4 worm cellular contexts compared by ENCODE assay signal in the genomic region with DNA sequence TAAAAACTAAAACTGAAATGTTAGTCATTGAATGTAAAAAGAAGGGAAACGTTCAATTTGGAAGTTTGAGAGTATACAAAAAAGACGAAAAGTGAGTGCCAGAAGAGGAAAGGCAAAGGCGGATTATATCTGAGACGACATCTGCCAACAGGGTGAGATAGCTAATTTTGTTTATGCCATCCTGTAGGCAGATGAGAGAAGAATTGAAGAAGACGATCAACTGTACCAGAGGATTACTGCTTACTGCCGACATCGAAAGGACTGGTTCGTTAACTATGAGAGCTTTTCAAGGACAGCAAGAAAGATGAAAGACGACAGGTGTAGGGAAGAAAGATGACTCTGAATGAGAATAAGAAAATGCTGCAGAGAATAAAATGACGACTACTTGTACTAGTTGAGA.
TF ChIP-seq lines count a peak whose summit lies in the region.

No protein-coding gene starts in this region.

TF ChIP-seq in whole organism, L1 larva, 84 proteins besides CTCF, POLR2A, EP300 and RAD21:
- peak; percentile 22 for TF ChIP-seq snu-23 (GFP tag; optimal IDR thresholded peaks at IDR 0.05; lab: Kevin White, UChicago)
- no peak for TF ChIP-seq ets-5 (GFP tag; IDR thresholded peaks at IDR 0.05; lab: Robert Waterston, UW)
- no peak for TF ChIP-seq nhr-90 (tag; optimal IDR thresholded peaks at IDR 0.05; lab: Kevin White, UChicago; ENCODE audit: poor library complexity)
- peak; percentile 84 for TF ChIP-seq nhr-85 (tag; lab: Kevin White, UChicago)
- TF ChIP-seq blmp-1 (tag; optimal IDR thresholded peaks at IDR 0.05; lab: Kevin White, UChicago): peak; percentile 29
- TF ChIP-seq lin-15B (tag; optimal IDR thresholded peaks at IDR 0.05; lab: Kevin White, UChicago): no peak
- peak; percentile 57 for TF ChIP-seq lin-14 (GFP tag; optimal IDR thresholded peaks at IDR 0.05; lab: Kevin White, UChicago)

TF ChIP-seq in whole organism, L2 larva, 48 proteins besides CTCF, POLR2A, EP300 and RAD21:
- no peak for TF ChIP-seq nhr-11 (tag; optimal IDR thresholded peaks at IDR 0.05; lab: Kevin White, UChicago)
- peak; percentile 49 for TF ChIP-seq nhr-25 (tag; optimal IDR thresholded peaks at IDR 0.05; lab: Kevin White, UChicago)
- TF ChIP-seq nhr-129 (tag; optimal IDR thresholded peaks at IDR 0.05; lab: Kevin White, UChicago): peak; percentile 30
TF ChIP-seq in whole organism, L2 larva: peak in this region for 2.

TF ChIP-seq in whole organism, L3 larva, 47 proteins besides CTCF, POLR2A, EP300 and RAD21:
- TF ChIP-seq nhr-25 (tag; optimal IDR thresholded peaks at IDR 0.05; lab: Kevin White, UChicago) (peak; percentile 24), sea-2 (GFP tag; optimal IDR thresholded peaks at IDR 0.05; lab: Kevin White, UChicago) (no peak), nhr-67 (tag; optimal IDR thresholded peaks at IDR 0.05; lab: Kevin White, UChicago) (no peak), ama-1 (optimal IDR thresholded peaks at IDR 0.05; lab: Kevin White, UChicago) (no peak), nhr-12 (tag; optimal IDR thresholded peaks at IDR 0.05; lab: Kevin White, UChicago) (no peak)
TF ChIP-seq in whole organism, L3 larva: peak in this region for 1.

TF ChIP-seq in whole organism, mixed stage, embryonic, 35 proteins besides CTCF, POLR2A, EP300 and RAD21:
- no peak for TF ChIP-seq lsy-2 (tag; optimal IDR thresholded peaks at IDR 0.05; lab: Kevin White, UChicago)
- no peak for TF ChIP-seq ceh-39 (tag; optimal IDR thresholded peaks at IDR 0.05; lab: Kevin White, UChicago)
- peak; percentile 6 for TF ChIP-seq cnd-1 (tag; optimal IDR thresholded peaks at IDR 0.05; lab: Kevin White, UChicago)
